Fruit fly (Drosophila melanogaster) whole organism: ENCODE results near the gene CG11050.

ENCODE experiments used
- EcR ChIP-seq, 2 experiments: fragments of >200 bp; optimal IDR thresholded peaks; 2 replicates each; lab custom pipeline; 2017; ENCODE audit warnings: missing biosample characterization in 2 of 2, missing genetic modification characterization in 2 of 2, missing genetic modification reagents in 2 of 2
- pan ChIP-seq: fragments of >200 bp; optimal IDR thresholded peaks from 2 replicates; lab custom pipeline; 2017
- psq ChIP-seq: fragments of >200 bp; optimal IDR thresholded peaks from 2 replicates; lab custom pipeline; 2017

- no peak for TF ChIP-seq EcR (GFP tag; optimal IDR thresholded peaks at IDR 0.05; lab: Kevin White, UChicago)
- TF ChIP-seq pan (lab: Kevin White, UChicago), result peak; percentile 54
- no peak for TF ChIP-seq psq
Observed at dm6 chr2L:6657969-6658748, 47.3 kb downstream of the CG11050 start, which contains the start of the genes CG31636 and Ube4A.
